Worm (Caenorhabditis elegans) whole organism, midembryonic: ENCODE results near the gene C56G3.2.

Source experiments
- T22C8.4 ChIP-seq: fragments of 200-800 bp; sonication (Bioruptor generic); IDR thresholded peaks from 2 replicates; pipeline ENCODE4 v1.3.6; 2022; ENCODE audit warnings: missing genetic modification characterization, missing compliant biosample characterization
- cog-1 ChIP-seq: sonication (generic microtip); optimal IDR thresholded peaks from 2 replicates; lab custom pipeline; 2016; ENCODE audit warnings: missing genetic modification characterization, missing compliant biosample characterization
- flt-1 ChIP-seq: fragments of 200-800 bp; sonication (Bioruptor generic); IDR thresholded peaks from 2 replicates; pipeline ENCODE4 v1.3.6; 2022; ENCODE audit warnings: missing genetic modification characterization, missing compliant biosample characterization
- klf-2 ChIP-seq: fragments of 200-800 bp; sonication (Bioruptor generic); conservative IDR thresholded peaks from 2 replicates; pipeline ENCODE4 v1.3.6; 2022; ENCODE audit warnings: missing genetic modification reagents, missing genetic modification characterization, missing compliant biosample characterization
- med-1 ChIP-seq: sonication (generic microtip); optimal IDR thresholded peaks from 2 replicates; lab custom pipeline; 2017; ENCODE audit warnings: missing genetic modification characterization, mild to moderate bottlenecking, missing compliant biosample characterization, antibody characterized with exemption, missing genetic modification reagents; ENCODE audit not compliant: insufficient read depth
- ref-1 ChIP-seq: fragments of 200-800 bp; sonication (Bioruptor generic); conservative IDR thresholded peaks from 2 replicates; pipeline ENCODE4 v1.3.6; 2022; ENCODE audit warnings: missing genetic modification reagents, missing genetic modification characterization, missing compliant biosample characterization
- tab-1 ChIP-seq: fragments of 200-800 bp; sonication (Bioruptor generic); IDR thresholded peaks from 2 replicates; pipeline ENCODE4 v1.3.6; 2022; ENCODE audit warnings: missing genetic modification characterization, missing compliant biosample characterization
- ztf-23 ChIP-seq: fragments of 200-800 bp; sonication (Bioruptor generic); IDR thresholded peaks from 2 replicates; pipeline ENCODE4 v1.3.6; 2022; ENCODE audit warnings: missing genetic modification reagents, missing genetic modification characterization, missing compliant biosample characterization
- ztf-29 ChIP-seq: fragments of 200-800 bp; sonication (Bioruptor generic); IDR thresholded peaks from 2 replicates; pipeline ENCODE4 v1.3.6; 2022; ENCODE audit warnings: missing genetic modification reagents, missing genetic modification characterization, missing compliant biosample characterization

Gene C56G3.2

DNA sequence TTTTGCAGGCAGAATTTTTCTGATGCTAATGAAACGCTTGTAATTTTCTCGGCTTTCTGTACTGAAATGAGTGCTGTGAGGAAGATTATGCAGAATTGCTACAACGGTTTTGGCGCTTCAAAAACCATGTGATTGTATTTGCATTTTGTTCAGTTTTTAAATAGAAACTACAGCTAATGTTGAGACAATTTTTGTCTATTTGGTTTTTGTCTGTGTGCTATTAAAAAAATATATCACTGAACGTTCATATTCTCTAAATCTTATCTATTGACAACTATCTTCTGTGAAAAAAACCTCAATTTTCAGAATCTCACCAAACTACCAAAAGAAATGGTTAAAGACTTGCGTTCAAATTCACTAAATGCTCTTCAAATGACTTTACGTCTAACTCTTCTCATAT lies 24.9 kb downstream of the C56G3.2 start, which contains the start of gene C10A4.6:
Gene C10A4.6 (plus strand): TSS at position 301 of the 400 bp plus-strand sequence.
- TF ChIP-seq T22C8.4 (GFP tag; lab: Robert Waterston, UW) = no peak
- TF ChIP-seq ref-1 (GFP tag; lab: Robert Waterston, UW) = no peak
- TF ChIP-seq klf-2 = no peak
- TF ChIP-seq ztf-23 (GFP tag; lab: Robert Waterston, UW) = no peak
- no peak for TF ChIP-seq cog-1
- TF ChIP-seq med-1 (GFP tag; lab: Kevin White, UChicago) = no peak
- no peak for TF ChIP-seq ztf-29 (GFP tag; lab: Robert Waterston, UW)
- no peak for TF ChIP-seq flt-1
- TF ChIP-seq tab-1 = no peak

DNA sequence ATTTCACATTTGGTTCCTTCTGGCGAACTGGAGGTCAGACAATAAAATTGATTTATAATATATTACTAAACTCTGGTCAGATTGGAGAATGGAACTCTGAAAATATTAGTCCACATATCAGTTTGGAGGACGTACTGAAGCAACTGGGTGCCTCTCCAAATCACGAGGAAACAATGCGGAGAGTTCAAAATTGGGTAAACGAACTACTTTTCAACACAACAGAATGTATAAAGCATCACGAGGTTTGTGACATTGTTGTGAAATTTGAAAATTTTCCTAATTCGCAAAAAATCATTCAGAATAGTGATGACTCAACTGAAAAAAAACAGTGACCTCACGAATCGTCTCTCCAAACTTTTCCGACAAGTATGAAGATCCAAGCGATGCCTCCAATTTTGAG lies 27.8 kb downstream of the C56G3.2 start, which contains the start of gene gad-2:
Gene gad-2 (plus strand): TSS at position 301 of the 400 bp plus-strand sequence.
- TF ChIP-seq ref-1 (GFP tag; lab: Robert Waterston, UW) (no peak), cog-1 (no peak), tab-1 (no peak), med-1 (GFP tag; lab: Kevin White, UChicago) (no peak), T22C8.4 (GFP tag; lab: Robert Waterston, UW) (no peak), ztf-29 (GFP tag; lab: Robert Waterston, UW) (no peak), klf-2 (no peak), ztf-23 (GFP tag; lab: Robert Waterston, UW) (no peak), flt-1 (no peak)

DNA sequence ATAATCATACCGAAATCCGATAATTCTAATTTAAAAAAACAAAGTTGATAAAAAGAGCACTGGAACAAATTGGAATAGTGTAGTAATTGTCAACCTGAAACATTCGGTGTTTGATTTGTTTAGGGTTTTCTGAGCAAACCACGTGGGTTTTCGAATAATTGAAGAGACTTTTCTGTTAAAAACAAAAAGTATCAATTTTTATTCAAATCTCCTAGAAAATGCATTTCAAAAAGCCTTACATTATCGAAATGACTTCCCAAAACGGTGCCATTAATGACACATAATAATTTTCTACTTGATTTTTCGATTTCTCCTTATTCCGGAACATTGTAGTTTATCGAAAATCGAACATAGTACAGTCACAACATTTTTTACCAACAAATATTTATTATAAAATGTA lies 32.6 kb downstream of the C56G3.2 start, which contains the start of gene C10A4.13:
Gene C10A4.13 (minus strand): TSS at position 101 of the 400 bp plus-strand sequence.
- TF ChIP-seq med-1 (GFP tag; lab: Kevin White, UChicago) (no peak), tab-1 (no peak), ztf-23 (GFP tag; lab: Robert Waterston, UW) (no peak), ztf-29 (GFP tag; lab: Robert Waterston, UW) (no peak), cog-1 (no peak), T22C8.4 (GFP tag; lab: Robert Waterston, UW) (no peak), klf-2 (no peak), flt-1 (no peak), ref-1 (GFP tag; lab: Robert Waterston, UW) (no peak)

DNA sequence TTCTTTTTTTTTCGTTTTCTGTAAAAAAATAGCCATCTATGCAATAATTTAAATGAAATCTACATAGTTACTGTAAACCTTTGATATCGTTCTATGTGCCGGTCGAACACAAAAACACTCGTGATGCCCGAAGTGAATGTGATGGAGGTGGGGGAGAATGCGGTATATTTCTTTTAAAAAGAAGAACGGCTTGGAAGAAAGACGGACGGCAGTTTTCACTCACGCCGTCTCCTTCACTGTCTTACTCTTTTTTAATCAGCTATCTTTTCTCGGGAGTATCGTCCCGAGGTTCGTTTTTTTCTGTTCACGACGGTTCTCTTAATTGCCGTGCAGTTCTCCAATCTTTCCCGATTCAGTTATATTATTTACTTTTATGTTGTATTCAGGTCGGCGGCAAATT lies 33.2 kb downstream of the C56G3.2 start, which contains the start of gene C10A4.10:
Gene C10A4.10 (plus strand): TSS at position 301 of the 400 bp plus-strand sequence.
- TF ChIP-seq klf-2 (no peak), T22C8.4 (GFP tag; lab: Robert Waterston, UW) (no peak), ref-1 (GFP tag; lab: Robert Waterston, UW) (no peak), flt-1 (no peak), med-1 (GFP tag; lab: Kevin White, UChicago) (no peak), ztf-29 (GFP tag; lab: Robert Waterston, UW) (no peak), cog-1 (no peak), ztf-23 (GFP tag; lab: Robert Waterston, UW) (no peak), tab-1 (no peak)

DNA sequence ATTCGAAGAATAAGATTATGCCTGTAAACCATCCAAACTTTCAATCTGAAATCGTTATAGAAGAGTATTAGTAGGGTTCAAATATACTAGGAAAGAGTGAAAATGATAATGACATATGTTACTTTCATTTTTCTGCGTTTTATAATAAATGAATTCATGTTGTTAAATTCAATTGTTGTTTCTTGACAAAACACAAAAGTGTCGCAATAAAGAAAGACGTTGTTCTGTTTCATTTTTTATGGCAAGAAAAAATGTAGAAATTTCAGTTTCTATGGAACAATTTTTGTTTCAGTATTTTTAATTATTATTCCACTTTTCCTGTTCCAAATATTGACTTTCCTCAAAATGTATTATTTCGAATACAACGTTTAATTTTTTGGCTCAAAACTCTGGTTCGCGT lies 35.4 kb downstream of the C56G3.2 start, which contains the start of gene C10A4.4:
Gene C10A4.4 (plus strand): TSS at position 301 of the 400 bp plus-strand sequence.
- TF ChIP-seq flt-1 (no peak), T22C8.4 (GFP tag; lab: Robert Waterston, UW) (no peak), klf-2 (no peak), ztf-23 (GFP tag; lab: Robert Waterston, UW) (no peak), ztf-29 (GFP tag; lab: Robert Waterston, UW) (no peak), cog-1 (no peak), ref-1 (GFP tag; lab: Robert Waterston, UW) (no peak), med-1 (GFP tag; lab: Kevin White, UChicago) (no peak), tab-1 (no peak)

DNA sequence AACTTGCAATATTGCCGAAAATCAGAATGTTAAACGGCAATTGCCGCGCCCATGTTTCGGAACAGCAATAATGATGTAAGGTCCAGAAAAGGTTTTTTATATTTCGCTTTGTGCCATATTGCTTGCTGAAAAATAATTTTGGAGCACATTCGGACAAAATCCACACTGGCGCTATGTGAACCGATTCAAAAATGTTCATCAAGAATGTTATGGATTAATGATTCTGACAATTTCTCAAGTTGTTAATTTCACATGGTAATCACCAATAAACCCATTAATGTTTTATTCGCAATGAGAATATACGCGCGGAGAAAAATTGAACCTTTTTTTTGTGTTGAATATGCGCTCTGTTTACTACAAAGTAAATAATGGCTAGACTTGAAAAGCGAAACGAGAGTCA lies 39.2 kb downstream of the C56G3.2 start:
- TF ChIP-seq cog-1 = no peak
- no peak for TF ChIP-seq ztf-29 (GFP tag; lab: Robert Waterston, UW)
- no peak for TF ChIP-seq med-1 (GFP tag; lab: Kevin White, UChicago)
- no peak for TF ChIP-seq T22C8.4 (GFP tag; lab: Robert Waterston, UW)
- no peak for TF ChIP-seq ztf-23 (GFP tag; lab: Robert Waterston, UW)
- no peak for TF ChIP-seq klf-2
- TF ChIP-seq flt-1 = no peak
- TF ChIP-seq ref-1 (GFP tag; lab: Robert Waterston, UW) = no peak
- no peak for TF ChIP-seq tab-1

DNA sequence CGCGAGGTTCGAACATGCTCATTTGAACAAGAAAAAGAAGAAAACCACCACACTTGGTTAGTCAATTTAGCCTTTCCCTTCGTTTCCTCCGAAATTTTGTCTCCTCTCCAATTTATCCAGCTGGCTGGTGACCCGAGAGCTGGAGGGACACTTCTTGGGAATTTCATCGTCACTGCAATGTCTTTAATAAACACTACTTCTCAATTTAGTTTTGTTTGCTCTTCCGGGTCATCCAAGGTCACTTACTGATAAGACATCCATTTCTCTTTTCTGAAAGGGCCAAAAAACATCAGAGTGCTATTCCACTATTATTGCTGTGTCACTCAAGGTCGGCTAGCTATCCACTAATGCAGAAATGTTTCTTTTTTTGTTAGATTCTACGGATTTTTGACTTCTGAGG lies 40.0 kb downstream of the C56G3.2 start, which contains the start of gene C10A4.3:
Gene C10A4.3 (plus strand): TSS at position 301 of the 400 bp plus-strand sequence.
- TF ChIP-seq ref-1 (GFP tag; lab: Robert Waterston, UW) (no peak), klf-2 (no peak), ztf-23 (GFP tag; lab: Robert Waterston, UW) (no peak), med-1 (GFP tag; lab: Kevin White, UChicago) (no peak), flt-1 (no peak), T22C8.4 (GFP tag; lab: Robert Waterston, UW) (no peak)

DNA sequence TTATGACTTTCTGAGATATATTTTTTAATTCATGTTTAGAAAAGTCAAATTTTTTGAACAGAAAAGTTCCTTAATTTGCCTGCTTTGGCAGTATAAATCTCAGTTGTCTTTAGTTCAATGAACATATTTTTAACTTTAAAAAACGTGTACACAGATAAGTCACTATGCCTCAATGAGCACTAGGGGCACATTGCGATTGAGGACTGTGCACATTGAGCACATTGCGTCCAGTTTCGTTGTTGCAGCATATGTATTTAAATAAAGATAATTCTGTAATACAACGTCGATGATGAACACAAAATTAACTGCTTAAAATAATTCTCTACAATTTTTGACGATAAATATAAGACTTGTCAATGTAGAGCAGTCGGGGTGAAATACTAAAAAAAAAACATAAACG lies 42.4 kb downstream of the C56G3.2 start:
- TF ChIP-seq cog-1 (no peak), tab-1 (no peak), ref-1 (GFP tag; lab: Robert Waterston, UW) (no peak), ztf-23 (GFP tag; lab: Robert Waterston, UW) (no peak), flt-1 (no peak), ztf-29 (GFP tag; lab: Robert Waterston, UW) (no peak), med-1 (GFP tag; lab: Kevin White, UChicago) (no peak), klf-2 (no peak), T22C8.4 (GFP tag; lab: Robert Waterston, UW) (no peak)

DNA sequence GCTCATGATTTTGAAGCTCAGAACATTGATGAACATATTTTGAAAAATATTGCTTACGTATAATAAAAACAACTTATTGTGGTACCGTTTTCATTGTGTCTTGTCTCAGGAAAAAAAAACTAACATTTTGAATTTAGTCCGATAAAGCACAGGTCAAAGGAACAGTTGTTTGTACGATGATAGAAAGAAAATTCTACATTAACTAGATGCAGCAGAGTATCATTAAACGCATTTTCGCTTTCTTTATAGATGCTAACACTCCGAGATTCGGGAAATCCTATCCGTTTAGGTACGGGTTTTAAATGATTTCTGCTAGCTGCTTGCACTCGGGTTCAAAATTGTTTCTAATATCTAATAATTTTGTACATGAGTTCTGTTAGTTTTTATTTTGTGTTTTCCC lies 43.7 kb downstream of the C56G3.2 start:
- TF ChIP-seq flt-1 = no peak
- no peak for TF ChIP-seq klf-2
- no peak for TF ChIP-seq cog-1
- no peak for TF ChIP-seq med-1 (GFP tag; lab: Kevin White, UChicago)
- no peak for TF ChIP-seq T22C8.4 (GFP tag; lab: Robert Waterston, UW)
- no peak for TF ChIP-seq ztf-23 (GFP tag; lab: Robert Waterston, UW)
- no peak for TF ChIP-seq tab-1
- no peak for TF ChIP-seq ztf-29 (GFP tag; lab: Robert Waterston, UW)
- no peak for TF ChIP-seq ref-1 (GFP tag; lab: Robert Waterston, UW)

DNA sequence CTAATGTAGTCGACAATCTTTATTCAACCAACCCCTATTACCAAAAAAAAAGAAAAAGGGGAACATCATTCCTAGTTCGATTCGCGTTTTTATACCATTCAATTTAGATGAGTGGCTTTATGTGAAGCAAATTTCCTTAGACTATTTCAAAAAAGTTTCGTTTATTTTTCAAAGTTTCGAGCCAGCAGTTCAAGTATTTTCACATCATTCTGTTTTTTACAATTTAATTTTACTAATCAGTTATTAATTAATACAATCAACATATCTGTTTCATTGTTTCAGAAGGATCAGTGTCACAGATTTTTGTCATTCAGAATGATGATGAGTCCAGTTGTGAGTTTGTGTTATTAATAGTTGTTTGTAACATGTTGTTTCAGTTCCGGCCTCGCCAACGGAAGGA lies 44.6 kb downstream of the C56G3.2 start, which contains the start of gene C10A4.2:
Gene C10A4.2 (plus strand): TSS at position 301 of the 400 bp plus-strand sequence.
- TF ChIP-seq cog-1 = no peak
- no peak for TF ChIP-seq ztf-23 (GFP tag; lab: Robert Waterston, UW)
- TF ChIP-seq med-1 (GFP tag; lab: Kevin White, UChicago) = no peak
